Worm (Caenorhabditis elegans) whole organism, young adult: ENCODE results near the gene F36D4.1.

ENCODE experiments used
- C17E4.6 ChIP-seq: fragments of 200-800 bp; sonication (Bioruptor generic); IDR thresholded peaks from 2 replicates; pipeline ENCODE4 v1.3.6; 2022; ENCODE audit warnings: missing genetic modification reagents, missing genetic modification characterization, missing compliant biosample characterization
- F10E7.11 ChIP-seq: sonication (generic microtip); optimal IDR thresholded peaks from 2 replicates; lab custom pipeline; 2017; ENCODE audit warnings: mild to moderate bottlenecking, missing genetic modification characterization, moderate library complexity, missing compliant biosample characterization
- F22D6.2 ChIP-seq: sonication (generic microtip); optimal IDR thresholded peaks from 2 replicates; lab custom pipeline; 2016; ENCODE audit warnings: mild to moderate bottlenecking, missing genetic modification characterization, missing compliant biosample characterization
- F23B12.7 ChIP-seq: sonication (generic microtip); optimal IDR thresholded peaks from 2 replicates; lab custom pipeline; 2017; ENCODE audit warnings: missing genetic modification characterization, mild to moderate bottlenecking, missing compliant biosample characterization, antibody characterized with exemption, moderate library complexity; ENCODE audit not compliant: insufficient read depth
- F57C9.4 ChIP-seq: sonication (generic microtip); optimal IDR thresholded peaks from 2 replicates; lab custom pipeline; 2017; ENCODE audit warnings: mild to moderate bottlenecking, missing genetic modification characterization, missing compliant biosample characterization
- Y53F4B.3 ChIP-seq: fragments of 200-800 bp; sonication (Bioruptor generic); IDR thresholded peaks from 2 replicates; pipeline ENCODE4 v1.3.6; 2022; ENCODE audit warnings: missing genetic modification reagents, missing genetic modification characterization, missing compliant biosample characterization
- Y67H2A.10 ChIP-seq: fragments of 200-800 bp; sonication (Bioruptor generic); conservative IDR thresholded peaks from 2 replicates; pipeline ENCODE4 v1.3.6; 2022; ENCODE audit warnings: missing genetic modification reagents, missing genetic modification characterization, missing compliant biosample characterization
- Y79H2A.3 ChIP-seq: fragments of 200-800 bp; sonication (Bioruptor generic); conservative IDR thresholded peaks from 2 replicates; pipeline ENCODE4 v1.3.6; 2022; ENCODE audit warnings: missing genetic modification reagents, missing genetic modification characterization, missing compliant biosample characterization
- ZK185.1 ChIP-seq: sonication (generic microtip); optimal IDR thresholded peaks from 2 replicates; lab custom pipeline; 2016; ENCODE audit warnings: mild to moderate bottlenecking, missing genetic modification characterization, missing compliant biosample characterization; ENCODE audit not compliant: poor library complexity, severe bottlenecking
- attf-5 ChIP-seq: fragments of 200-800 bp; sonication (Bioruptor generic); optimal IDR thresholded peaks from 2 replicates; lab custom pipeline; 2018; ENCODE audit warnings: mild to moderate bottlenecking, missing genetic modification characterization, missing compliant biosample characterization
- attf-6 ChIP-seq: fragments of 200-800 bp; sonication (Bioruptor generic); IDR thresholded peaks from 2 replicates; pipeline ENCODE4 v1.3.6; 2022; ENCODE audit warnings: missing genetic modification reagents, missing genetic modification characterization, missing compliant biosample characterization
- cebp-2 ChIP-seq: fragments of 200-800 bp; sonication (Bioruptor generic); IDR thresholded peaks from 2 replicates; pipeline ENCODE4 v1.3.6; 2022; ENCODE audit warnings: missing genetic modification characterization, missing compliant biosample characterization
- ceh-27 ChIP-seq: fragments of 200-800 bp; sonication (Bioruptor generic); optimal IDR thresholded peaks from 2 replicates; lab custom pipeline; 2018; ENCODE audit warnings: mild to moderate bottlenecking, missing genetic modification characterization, moderate library complexity, missing compliant biosample characterization
- ceh-40 ChIP-seq: fragments of 200-800 bp; sonication (Bioruptor generic); IDR thresholded peaks from 2 replicates; pipeline ENCODE4 v1.3.6; 2022; ENCODE audit warnings: missing genetic modification characterization, missing compliant biosample characterization
- ceh-91 ChIP-seq: fragments of 200-800 bp; sonication (Bioruptor generic); IDR thresholded peaks from 2 replicates; pipeline ENCODE4 v1.3.6; 2022; ENCODE audit warnings: missing genetic modification reagents, missing genetic modification characterization, missing compliant biosample characterization
- die-1 ChIP-seq: sonication (generic microtip); optimal IDR thresholded peaks from 2 replicates; lab custom pipeline; 2016; ENCODE audit warnings: missing genotype, mild to moderate bottlenecking, missing genetic modification characterization, missing compliant biosample characterization
- gei-17 ChIP-seq: fragments of 200-800 bp; sonication (Bioruptor generic); optimal IDR thresholded peaks from 2 replicates; lab custom pipeline; 2018; ENCODE audit warnings: mild to moderate bottlenecking, missing genetic modification characterization, missing compliant biosample characterization
- hlh-12 ChIP-seq: sonication (generic microtip); optimal IDR thresholded peaks from 2 replicates; lab custom pipeline; 2016; ENCODE audit warnings: missing genetic modification characterization, missing compliant biosample characterization
- hsf-1 ChIP-seq: fragments of 200-800 bp; sonication (Bioruptor generic); IDR thresholded peaks from 2 replicates; pipeline ENCODE4 v1.3.6; 2022; ENCODE audit warnings: missing genetic modification reagents, missing genetic modification characterization, missing compliant biosample characterization
- lag-1 ChIP-seq: fragments of 200-800 bp; sonication (Bioruptor generic); IDR thresholded peaks from 2 replicates; pipeline ENCODE4 v1.3.6; 2022; ENCODE audit warnings: missing genetic modification reagents, missing genetic modification characterization, missing compliant biosample characterization
- let-607 ChIP-seq, 2 experiments: fragments of 200-800 bp in 1 of 2; sonication (Bioruptor generic) in 1 of 2; sonication (generic microtip) in 1 of 2; optimal IDR thresholded peaks; 2 replicates each; lab custom pipeline; 2016 to 2018; ENCODE audit warnings: mild to moderate bottlenecking in 2 of 2, missing compliant biosample characterization in 2 of 2, missing genetic modification characterization in 2 of 2, moderate library complexity in 2 of 2, missing genotype in 1 of 2
- lsy-27 ChIP-seq: sonication (generic microtip); optimal IDR thresholded peaks from 2 replicates; lab custom pipeline; 2017; ENCODE audit warnings: missing genetic modification characterization, mild to moderate bottlenecking, missing compliant biosample characterization, antibody characterized with exemption, missing genotype, borderline replicate concordance; ENCODE audit not compliant: insufficient read depth
- madf-3 ChIP-seq: fragments of 200-800 bp; sonication (Bioruptor generic); IDR thresholded peaks from 2 replicates; pipeline ENCODE4 v1.3.6; 2022; ENCODE audit warnings: missing genetic modification reagents, missing genetic modification characterization, missing compliant biosample characterization
- mxl-1 ChIP-seq: sonication (generic microtip); optimal IDR thresholded peaks from 2 replicates; lab custom pipeline; 2016; ENCODE audit warnings: missing genetic modification characterization, missing compliant biosample characterization
- nhr-179 ChIP-seq: sonication (generic microtip); optimal IDR thresholded peaks from 2 replicates; lab custom pipeline; 2016; ENCODE audit warnings: mild to moderate bottlenecking, missing genetic modification characterization, missing compliant biosample characterization
- nhr-90 ChIP-seq: sonication (generic microtip); optimal IDR thresholded peaks from 2 replicates; lab custom pipeline; 2016; ENCODE audit warnings: missing genotype, mild to moderate bottlenecking, missing genetic modification characterization, missing compliant biosample characterization
- pha-4 ChIP-seq: fragments of 150-350 bp; sonication (generic microtip); optimal IDR thresholded peaks from 2 replicates; lab custom pipeline; 2014; ENCODE audit warnings: missing biosample characterization, missing genetic modification reagents, missing genetic modification characterization
- rcor-1 ChIP-seq: fragments of 200-800 bp; sonication (Bioruptor generic); IDR thresholded peaks from 2 replicates; pipeline ENCODE4 v1.3.6; 2022; ENCODE audit warnings: missing genetic modification reagents, missing genetic modification characterization, missing compliant biosample characterization
- rpc-1 ChIP-seq, 2 experiments: fragments of 150-350 bp in 1 of 2; sonication (generic microtip) in 1 of 2; optimal IDR thresholded peaks; 2 replicates each; lab custom pipeline; 2014 to 2018; ENCODE audit warnings: missing biosample characterization in 1 of 2, missing genetic modification characterization in 1 of 2, missing genetic modification reagents in 1 of 2, missing genotype in 1 of 2
- snpc-4 ChIP-seq, 5 experiments: fragments of 150-350 bp in 1 of 5; sonication (generic microtip) in 4 of 5; optimal IDR thresholded peaks; 2 replicates each; lab custom pipeline; 2014 to 2018; ENCODE audit warnings: missing genetic modification characterization in 5 of 5, missing biosample characterization in 3 of 5, antibody characterized with exemption in 2 of 5, mild to moderate bottlenecking in 2 of 5, missing compliant biosample characterization in 2 of 5, missing genotype in 2 of 5, moderate library complexity in 2 of 5, missing genetic modification reagents in 1 of 5
- somi-1 ChIP-seq: fragments of 200-800 bp; sonication (Bioruptor generic); optimal IDR thresholded peaks from 2 replicates; lab custom pipeline; 2018; ENCODE audit warnings: mild to moderate bottlenecking, missing genetic modification characterization, missing compliant biosample characterization
- tbx-9 ChIP-seq: sonication (generic microtip); optimal IDR thresholded peaks from 2 replicates; lab custom pipeline; 2016; ENCODE audit warnings: borderline replicate concordance, missing genetic modification characterization, inconsistent platforms, missing compliant biosample characterization
- unc-62 ChIP-seq: fragments of 150-350 bp; optimal IDR thresholded peaks from 2 replicates; lab custom pipeline; 2014; ENCODE audit warnings: missing biosample characterization, missing genetic modification reagents, missing genetic modification characterization
- zfh-2 ChIP-seq: fragments of 200-800 bp; sonication (Bioruptor generic); conservative IDR thresholded peaks from 2 replicates; pipeline ENCODE4 v1.3.6; 2022; ENCODE audit warnings: missing genetic modification reagents, missing genetic modification characterization, missing compliant biosample characterization
- ztf-25 ChIP-seq: fragments of 200-800 bp; sonication (Bioruptor generic); IDR thresholded peaks from 2 replicates; pipeline ENCODE4 v1.3.6; 2022; ENCODE audit warnings: missing genetic modification reagents, missing genetic modification characterization, missing compliant biosample characterization
- ztf-28 ChIP-seq: fragments of 200-800 bp; sonication (Bioruptor generic); IDR thresholded peaks from 2 replicates; pipeline ENCODE4 v1.3.6; 2022; ENCODE audit warnings: missing genetic modification reagents, missing genetic modification characterization, missing compliant biosample characterization
- ztf-3 ChIP-seq: fragments of 200-800 bp; sonication (Bioruptor generic); optimal IDR thresholded peaks from 2 replicates; lab custom pipeline; 2018; ENCODE audit warnings: mild to moderate bottlenecking, missing genetic modification characterization, missing compliant biosample characterization
- ztf-6 ChIP-seq: fragments of 200-800 bp; sonication (Bioruptor generic); IDR thresholded peaks from 2 replicates; pipeline ENCODE4 v1.3.6; 2022; ENCODE audit warnings: missing genetic modification reagents, missing genetic modification characterization, missing compliant biosample characterization

Gene F36D4.1

DNA sequence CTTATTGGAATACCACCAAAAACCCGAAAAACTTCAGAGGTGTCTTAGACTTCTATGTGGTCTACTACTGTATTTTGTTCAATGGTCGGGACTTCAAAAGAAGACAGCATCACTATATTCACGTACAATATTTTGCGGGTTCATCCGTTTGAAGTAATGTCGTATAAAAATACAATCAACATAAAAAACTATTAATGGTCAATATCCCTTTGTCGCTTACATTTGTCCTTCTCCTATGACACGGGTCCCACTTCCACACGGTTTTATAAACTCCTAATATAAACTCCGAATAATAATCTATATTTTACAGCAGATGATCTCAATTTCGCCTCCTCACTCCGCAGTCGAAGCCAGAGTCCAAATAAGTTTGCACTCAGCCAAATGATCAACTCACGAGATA is 40.8 kb downstream of the F36D4.1 start:
- no peak for TF ChIP-seq snpc-4 (GFP tag; optimal IDR thresholded peaks at IDR 0.05; lab: Kevin White, UChicago)
- no peak for TF ChIP-seq snpc-4 (tag; optimal IDR thresholded peaks at IDR 0.05; lab: Kevin White, UChicago)
- TF ChIP-seq ztf-3 (GFP tag; lab: Kevin White, UChicago), result no peak
- no peak for TF ChIP-seq F57C9.4 (tag; lab: Kevin White, UChicago)
- TF ChIP-seq ZK185.1 (tag; lab: Kevin White, UChicago), result no peak
- no peak for TF ChIP-seq lag-1 (GFP tag; lab: Robert Waterston, UW)
- no peak for TF ChIP-seq let-607 (tag; optimal IDR thresholded peaks at IDR 0.05; lab: Kevin White, UChicago)
- no peak for TF ChIP-seq ztf-6 (GFP tag; lab: Robert Waterston, UW)
- no peak for TF ChIP-seq rcor-1 (GFP tag; lab: Robert Waterston, UW)
- no peak for TF ChIP-seq Y53F4B.3 (GFP tag; lab: Robert Waterston, UW)
- TF ChIP-seq zfh-2 (GFP tag; lab: Robert Waterston, UW), result no peak
- TF ChIP-seq F23B12.7, result no peak
- TF ChIP-seq madf-3, result no peak
- no peak for TF ChIP-seq unc-62 (GFP tag; lab: Kevin White, UChicago)
- TF ChIP-seq hsf-1, result no peak
- TF ChIP-seq Y79H2A.3 (GFP tag; lab: Robert Waterston, UW), result no peak
- TF ChIP-seq hlh-12 (tag; lab: Kevin White, UChicago), result no peak
- TF ChIP-seq gei-17 (GFP tag; lab: Kevin White, UChicago), result no peak
- no peak for TF ChIP-seq tbx-9
- no peak for TF ChIP-seq mxl-1 (tag; lab: Kevin White, UChicago)
- no peak for TF ChIP-seq rpc-1 (optimal IDR thresholded peaks at IDR 0.05; lab: Kevin White, UChicago)
- TF ChIP-seq rpc-1 (tag; optimal IDR thresholded peaks at IDR 0.05; lab: Kevin White, UChicago), result no peak
- TF ChIP-seq, all 124 proteins: peak for 0

ce11 chrV:9462605-9463004 is 45.9 kb downstream of the F36D4.1 start, which contains the start of gene F07D3.3:
F07D3.3 (minus strand) TSS chrV:9462705.
- TF ChIP-seq F22D6.2 (tag; lab: Kevin White, UChicago), result no peak
- TF ChIP-seq F10E7.11, result no peak
- TF ChIP-seq pha-4 (tag; lab: Kevin White, UChicago), result no peak
- TF ChIP-seq lsy-27, result no peak
- no peak for TF ChIP-seq cebp-2 (GFP tag; lab: Robert Waterston, UW)
- TF ChIP-seq ceh-40, result no peak
- TF ChIP-seq attf-6 (GFP tag; lab: Robert Waterston, UW), result no peak
- no peak for TF ChIP-seq nhr-179 (tag; lab: Kevin White, UChicago)
- no peak for TF ChIP-seq die-1 (tag; lab: Kevin White, UChicago)
- no peak for TF ChIP-seq C17E4.6 (GFP tag; lab: Robert Waterston, UW)
- TF ChIP-seq ceh-27 (GFP tag; lab: Kevin White, UChicago), result no peak
- TF ChIP-seq rcor-1 (GFP tag; lab: Robert Waterston, UW), result no peak
- TF ChIP-seq ztf-25 (GFP tag; lab: Robert Waterston, UW), result no peak
- no peak for TF ChIP-seq somi-1 (GFP tag; lab: Kevin White, UChicago)
- TF ChIP-seq ceh-91 (GFP tag; lab: Robert Waterston, UW), result no peak
- TF ChIP-seq ztf-28 (GFP tag; lab: Robert Waterston, UW), result no peak
- TF ChIP-seq Y67H2A.10 (GFP tag; lab: Robert Waterston, UW), result no peak
- TF ChIP-seq rpc-1 (optimal IDR thresholded peaks at IDR 0.05; lab: Kevin White, UChicago), result no peak
- TF ChIP-seq rpc-1 (tag; optimal IDR thresholded peaks at IDR 0.05; lab: Kevin White, UChicago), result no peak
- TF ChIP-seq attf-5 (GFP tag; lab: Kevin White, UChicago), result no peak
- TF ChIP-seq nhr-90, result no peak
- TF ChIP-seq, all 124 proteins: peak for 0
